Worm (Caenorhabditis elegans) whole organism, L4 larva: Measurements from ENCODE around the gene pqn-39.

ENCODE experiments used
- D1046.2 ChIP-seq: fragments of 200-800 bp; sonication (Bioruptor generic); IDR thresholded peaks from 2 replicates; pipeline ENCODE4 v1.3.6; 2022; ENCODE audit warnings: missing genetic modification characterization, missing compliant biosample characterization
- F10B5.3 ChIP-seq: sonication (generic microtip); optimal IDR thresholded peaks from 2 replicates; lab custom pipeline; 2016; ENCODE audit warnings: mild to moderate bottlenecking, missing genetic modification characterization, missing compliant biosample characterization
- F37D6.2 ChIP-seq: sonication (generic microtip); optimal IDR thresholded peaks from 2 replicates; lab custom pipeline; 2016; ENCODE audit warnings: mild to moderate bottlenecking, missing genetic modification characterization, missing compliant biosample characterization
- F44E2.7 ChIP-seq: fragments of 200-800 bp; sonication (Bioruptor generic); IDR thresholded peaks from 2 replicates; pipeline ENCODE4 v2.1.2; 2022; ENCODE audit warnings: missing genetic modification characterization, missing compliant biosample characterization
- Y5F2A.4 ChIP-seq: fragments of 200-800 bp; sonication (Bioruptor generic); optimal IDR thresholded peaks from 2 replicates; lab custom pipeline; 2018; ENCODE audit warnings: mild to moderate bottlenecking, missing genetic modification characterization, missing compliant biosample characterization
- ceh-62 ChIP-seq: sonication (generic microtip); optimal IDR thresholded peaks from 2 replicates; lab custom pipeline; 2017; ENCODE audit warnings: missing biosample characterization, missing genetic modification characterization
- ceh-82 ChIP-seq: sonication (generic microtip); optimal IDR thresholded peaks from 2 replicates; lab custom pipeline; 2017; ENCODE audit warnings: missing biosample characterization, missing genetic modification characterization
- ces-1 ChIP-seq: fragments of 150-350 bp; sonication (generic microtip); optimal IDR thresholded peaks from 4 replicates; lab custom pipeline; 2014; ENCODE audit warnings: missing biosample characterization, missing genetic modification reagents, missing genetic modification characterization
- daf-16 ChIP-seq, 3 experiments: sonication (generic microtip); optimal IDR thresholded peaks; 2 replicates each; lab custom pipeline; 2016 to 2017; ENCODE audit warnings: missing genetic modification characterization in 3 of 3, missing genetic modification reagents in 3 of 3, mild to moderate bottlenecking in 2 of 3, missing compliant biosample characterization in 2 of 3, missing biosample characterization in 1 of 3, moderate library complexity in 1 of 3
- daf-19 ChIP-seq: fragments of 200-800 bp; sonication (Bioruptor generic); conservative IDR thresholded peaks from 2 replicates; pipeline ENCODE4 v1.3.6; 2022; ENCODE audit warnings: missing genetic modification characterization, missing compliant biosample characterization
- duxl-1 ChIP-seq: sonication (generic microtip); optimal IDR thresholded peaks from 2 replicates; lab custom pipeline; 2016; ENCODE audit warnings: mild to moderate bottlenecking, missing genetic modification characterization, moderate library complexity, missing compliant biosample characterization; ENCODE audit not compliant: poor library complexity
- egl-27 ChIP-seq: sonication (generic microtip); optimal IDR thresholded peaks from 3 replicates; lab custom pipeline; 2017; ENCODE audit warnings: missing biosample characterization, missing genetic modification reagents, missing genetic modification characterization
- egl-43 ChIP-seq: fragments of 200-800 bp; sonication (Bioruptor generic); IDR thresholded peaks from 2 replicates; pipeline ENCODE4 v1.3.6; 2022; ENCODE audit warnings: missing genetic modification reagents, missing genetic modification characterization, missing compliant biosample characterization
- fos-1 ChIP-seq: fragments of 150-350 bp; optimal IDR thresholded peaks from 2 replicates; lab custom pipeline; 2014; ENCODE audit warnings: missing biosample characterization, missing genetic modification characterization
- hlh-30 ChIP-seq: sonication (generic microtip); optimal IDR thresholded peaks from 2 replicates; lab custom pipeline; 2017; ENCODE audit warnings: antibody characterized with exemption, mild to moderate bottlenecking, missing genetic modification characterization, missing compliant biosample characterization; ENCODE audit not compliant: insufficient read depth
- hmg-1.1 ChIP-seq: fragments of 200-800 bp; sonication (Bioruptor generic); IDR thresholded peaks from 2 replicates; pipeline ENCODE4 v1.3.6; 2022; ENCODE audit warnings: missing genetic modification reagents, missing genetic modification characterization, missing compliant biosample characterization
- jun-1 ChIP-seq: fragments of 150-350 bp; optimal IDR thresholded peaks from 2 replicates; lab custom pipeline; 2014; ENCODE audit warnings: missing biosample characterization, missing genetic modification reagents, missing genetic modification characterization
- lin-1 ChIP-seq: fragments of 200-800 bp; sonication (Bioruptor generic); IDR thresholded peaks from 2 replicates; pipeline ENCODE4 v1.3.6; 2022; ENCODE audit warnings: missing genetic modification reagents, missing genetic modification characterization, missing compliant biosample characterization
- lin-15B ChIP-seq: fragments of 150-350 bp; sonication (generic microtip); optimal IDR thresholded peaks from 3 replicates; lab custom pipeline; 2014; ENCODE audit warnings: missing biosample characterization, missing genetic modification characterization
- lin-38 ChIP-seq: fragments of 200-800 bp; sonication (Bioruptor generic); IDR thresholded peaks from 2 replicates; pipeline ENCODE4 v1.3.6; 2022; ENCODE audit warnings: missing genetic modification reagents, missing genetic modification characterization, missing compliant biosample characterization
- lin-39 ChIP-seq: fragments of 150-350 bp; optimal IDR thresholded peaks from 2 replicates; lab custom pipeline; 2014; ENCODE audit warnings: missing biosample characterization, missing genetic modification reagents, missing genetic modification characterization
- madf-5 ChIP-seq, 2 experiments: fragments of 200-800 bp; sonication (Bioruptor generic); IDR thresholded peaks; 2 replicates each; pipeline ENCODE4 v1.3.6; 2022; ENCODE audit warnings: missing compliant biosample characterization in 2 of 2, missing genetic modification characterization in 2 of 2
- madf-9 ChIP-seq: fragments of 200-800 bp; sonication (Bioruptor generic); conservative IDR thresholded peaks from 2 replicates; pipeline ENCODE4 v1.3.6; 2022; ENCODE audit warnings: missing genetic modification reagents, missing genetic modification characterization, missing compliant biosample characterization
- mdl-1 ChIP-seq, 2 experiments: fragments of 150-350 bp in 1 of 2; sonication (generic microtip) in 1 of 2; optimal IDR thresholded peaks; 2 replicates each; lab custom pipeline; 2014 to 2017; ENCODE audit warnings: missing biosample characterization in 2 of 2, missing genetic modification characterization in 2 of 2
- mes-2 ChIP-seq: sonication (generic microtip); optimal IDR thresholded peaks from 2 replicates; lab custom pipeline; 2016; ENCODE audit warnings: missing genotype, mild to moderate bottlenecking, missing genetic modification characterization, missing compliant biosample characterization; ENCODE audit not compliant: poor library complexity, severe bottlenecking
- mxl-3 ChIP-seq: fragments of 200-800 bp; sonication (Bioruptor generic); optimal IDR thresholded peaks from 2 replicates; lab custom pipeline; 2018; ENCODE audit warnings: mild to moderate bottlenecking, missing genetic modification characterization, missing compliant biosample characterization
- nhr-11 ChIP-seq: fragments of 150-350 bp; optimal IDR thresholded peaks from 2 replicates; lab custom pipeline; 2014; ENCODE audit warnings: missing biosample characterization, missing genetic modification characterization
- nhr-237 ChIP-seq: sonication (generic microtip); optimal IDR thresholded peaks from 2 replicates; lab custom pipeline; 2017; ENCODE audit warnings: missing biosample characterization, missing genetic modification characterization
- nhr-28 ChIP-seq: fragments of 150-350 bp; optimal IDR thresholded peaks from 2 replicates; lab custom pipeline; 2014; ENCODE audit warnings: missing biosample characterization, missing genetic modification characterization
- nhr-76 ChIP-seq: fragments of 150-350 bp; optimal IDR thresholded peaks from 2 replicates; lab custom pipeline; 2014; ENCODE audit warnings: missing biosample characterization, missing genetic modification characterization
- nhr-77 ChIP-seq: fragments of 150-350 bp; optimal IDR thresholded peaks from 2 replicates; lab custom pipeline; 2014; ENCODE audit warnings: missing biosample characterization, missing genetic modification characterization
- php-3 ChIP-seq: fragments of 200-800 bp; sonication (Bioruptor generic); IDR thresholded peaks from 2 replicates; pipeline ENCODE4 v1.3.6; 2022; ENCODE audit warnings: missing genetic modification reagents, missing genetic modification characterization, missing compliant biosample characterization
- pqm-1 ChIP-seq: sonication (generic microtip); optimal IDR thresholded peaks from 2 replicates; lab custom pipeline; 2017; ENCODE audit warnings: missing biosample characterization, missing genetic modification characterization
- rbr-2 ChIP-seq: sonication (generic microtip); optimal IDR thresholded peaks from 2 replicates; lab custom pipeline; 2016; ENCODE audit warnings: missing genotype, missing genetic modification characterization, missing compliant biosample characterization
- set-16 ChIP-seq: fragments of 200-800 bp; sonication (Bioruptor generic); IDR thresholded peaks from 2 replicates; pipeline ENCODE4 v1.3.6; 2022; ENCODE audit warnings: missing genetic modification reagents, missing genetic modification characterization, missing compliant biosample characterization
- skn-1 ChIP-seq: fragments of 150-350 bp; optimal IDR thresholded peaks from 2 replicates; lab custom pipeline; 2014; ENCODE audit warnings: missing biosample characterization, missing genetic modification characterization
- snpc-4 ChIP-seq: fragments of 150-350 bp; optimal IDR thresholded peaks from 2 replicates; lab custom pipeline; 2014; ENCODE audit warnings: missing biosample characterization, missing genetic modification characterization
- tag-97 ChIP-seq: fragments of 200-800 bp; sonication (Bioruptor generic); IDR thresholded peaks from 2 replicates; pipeline ENCODE4 v1.3.6; 2022; ENCODE audit warnings: missing genetic modification characterization, missing compliant biosample characterization
- tra-1 ChIP-seq: fragments of 200-800 bp; sonication (Bioruptor generic); IDR thresholded peaks from 2 replicates; pipeline ENCODE4 v1.3.6; 2022; ENCODE audit warnings: missing genetic modification reagents, missing genetic modification characterization, missing compliant biosample characterization
- unc-130 ChIP-seq: sonication (generic microtip); optimal IDR thresholded peaks from 2 replicates; lab custom pipeline; 2016; ENCODE audit warnings: missing genetic modification reagents, missing genetic modification characterization, missing compliant biosample characterization
- unc-39 ChIP-seq: sonication (generic microtip); optimal IDR thresholded peaks from 2 replicates; lab custom pipeline; 2017; ENCODE audit warnings: missing biosample characterization, missing genetic modification characterization
- unc-62 ChIP-seq, 3 experiments: fragments of 150-350 bp in 1 of 3; sonication (generic microtip); optimal IDR thresholded peaks in 2 of 3; peaks in 1 of 3; 1 replicate in 1 of 3; 2 replicates in 2 of 3; lab custom pipeline; 2014 to 2017; ENCODE audit warnings: missing biosample characterization in 3 of 3, missing genetic modification characterization in 3 of 3, missing genetic modification reagents in 3 of 3, missing genotype in 1 of 3
- zfp-3 ChIP-seq: fragments of 200-800 bp; sonication (Bioruptor generic); conservative IDR thresholded peaks from 2 replicates; pipeline ENCODE4 v1.3.6; 2022; ENCODE audit warnings: missing genetic modification reagents, missing genetic modification characterization, missing compliant biosample characterization
- zip-2 ChIP-seq: fragments of 150-350 bp; optimal IDR thresholded peaks from 2 replicates; lab custom pipeline; 2014; ENCODE audit warnings: missing biosample characterization, missing genetic modification characterization

Gene pqn-39

DNA sequence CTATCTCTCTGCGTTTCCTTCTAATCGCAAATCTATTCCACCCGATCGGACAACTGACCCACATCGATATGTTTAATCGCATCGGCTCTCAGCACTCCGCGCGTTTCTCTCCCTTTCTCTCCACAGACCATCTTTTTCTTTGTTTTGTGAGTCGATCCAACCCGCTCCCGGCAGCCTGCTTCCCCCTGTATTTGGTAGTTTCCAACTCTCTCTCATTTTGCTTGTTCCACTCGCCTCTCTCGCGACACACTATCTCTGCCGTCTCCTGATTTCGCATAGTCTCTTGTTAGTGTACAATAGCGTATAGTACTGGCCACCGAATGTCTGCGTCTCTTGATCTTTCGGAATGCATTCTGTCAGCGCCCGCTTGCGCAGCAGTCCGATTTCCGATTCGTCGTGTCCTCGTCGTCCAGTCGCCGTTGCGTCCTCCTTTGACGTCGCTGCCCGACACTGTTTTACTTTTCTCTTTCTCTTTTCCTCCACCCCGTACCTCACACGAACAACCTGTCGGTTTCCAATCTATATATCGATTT is 17.8 kb downstream of the pqn-39 start (continued):
- TF ChIP-seq F10B5.3: no peak
- TF ChIP-seq lin-39 (tag; lab: Kevin White, UChicago): no peak
- no peak for TF ChIP-seq tag-97 (GFP tag; lab: Robert Waterston, UW)

DNA sequence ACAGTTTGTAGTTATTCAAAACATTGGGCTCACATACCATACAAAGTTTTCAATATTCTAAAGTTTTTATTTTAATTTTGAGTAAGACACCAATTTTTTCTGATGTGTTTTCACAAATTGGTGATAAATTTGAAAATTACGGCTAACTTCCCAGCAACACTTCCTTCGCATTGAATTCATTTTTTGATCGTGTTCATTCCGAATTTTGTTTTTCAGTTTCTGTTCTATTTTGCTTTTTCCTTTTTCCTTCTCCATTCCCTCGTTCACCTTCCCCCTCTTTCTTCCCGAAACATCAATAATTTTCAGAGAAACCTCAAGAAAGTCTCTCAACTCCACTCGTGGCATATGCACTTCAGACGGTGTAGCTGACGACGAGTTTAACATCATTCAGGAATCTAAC is 19.7 kb downstream of the pqn-39 start, which contains the start of gene alg-1:
alg-1 (plus strand) TSS at position 301 of the 400 bp plus-strand sequence.
- TF ChIP-seq hmg-1.1 (GFP tag; lab: Robert Waterston, UW): no peak
- TF ChIP-seq lin-1 (GFP tag; lab: Robert Waterston, UW): no peak
- TF ChIP-seq set-16 (GFP tag; lab: Robert Waterston, UW): no peak
- no peak for TF ChIP-seq nhr-77
- no peak for TF ChIP-seq duxl-1 (tag; lab: Kevin White, UChicago)
- TF ChIP-seq Y5F2A.4: no peak
- TF ChIP-seq pqm-1 (tag; lab: Kevin White, UChicago): no peak
- TF ChIP-seq ceh-82 (tag; lab: Kevin White, UChicago): no peak
- no peak for TF ChIP-seq snpc-4
- no peak for TF ChIP-seq madf-5 (GFP tag; IDR thresholded peaks at IDR 0.05; lab: Robert Waterston, UW)
- no peak for TF ChIP-seq unc-130 (GFP tag; lab: Kevin White, UChicago)
- TF ChIP-seq, all 104 proteins: peak for 0

DNA sequence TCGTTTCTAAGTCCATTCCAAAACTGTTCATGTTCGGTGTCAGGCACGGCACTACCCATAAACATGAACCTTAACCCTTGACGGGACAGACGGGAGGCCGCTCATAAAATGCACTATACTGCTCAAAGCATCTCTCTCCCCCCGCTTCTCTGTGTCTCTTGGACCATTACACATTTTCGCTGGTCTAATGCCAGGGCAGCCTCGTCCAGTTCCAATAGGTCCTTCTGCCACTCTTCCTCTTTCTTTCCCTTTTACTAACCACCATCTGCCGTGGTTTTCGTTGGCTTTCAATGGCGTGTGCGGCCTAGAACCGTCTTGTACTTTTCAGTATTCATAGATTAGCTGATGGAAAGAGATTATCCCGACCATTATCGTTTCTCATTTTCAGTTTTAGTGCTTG is 20.3 kb downstream of the pqn-39 start:
- TF ChIP-seq tag-97 (GFP tag; lab: Robert Waterston, UW): no peak
- peak; percentile 65 for TF ChIP-seq egl-43 (GFP tag; lab: Robert Waterston, UW)
- TF ChIP-seq snpc-4: no peak
- peak; percentile 14 for TF ChIP-seq mes-2 (tag; lab: Kevin White, UChicago)
- no peak for TF ChIP-seq pqm-1 (tag; lab: Kevin White, UChicago)
- no peak for TF ChIP-seq fos-1 (tag; lab: Kevin White, UChicago)
- TF ChIP-seq unc-62 (GFP tag; optimal IDR thresholded peaks at IDR 0.05 in 1 of 2; lab: Kevin White, UChicago): peak in 1 of 2 experiments; percentile 72
- TF ChIP-seq unc-62 (tag; optimal IDR thresholded peaks at IDR 0.05; lab: Kevin White, UChicago): no peak
- no peak for TF ChIP-seq mxl-3 (GFP tag; lab: Kevin White, UChicago)
- TF ChIP-seq zfp-3 (GFP tag; lab: Robert Waterston, UW): no peak
- no peak for TF ChIP-seq nhr-237 (tag; lab: Kevin White, UChicago)
- no peak for TF ChIP-seq daf-19 (GFP tag; lab: Robert Waterston, UW)
- TF ChIP-seq nhr-11: no peak
- no peak for TF ChIP-seq skn-1
- no peak for TF ChIP-seq F44E2.7 (GFP tag; lab: Robert Waterston, UW)
- no peak for TF ChIP-seq nhr-76
- TF ChIP-seq php-3 (GFP tag; lab: Robert Waterston, UW): 0 out of 2 replicates have a peak, but pooled peaks have one; percentile 34
- TF ChIP-seq daf-16 (GFP tag; optimal IDR thresholded peaks at IDR 0.05; lab: Kevin White, UChicago): no peak
- TF ChIP-seq daf-16 (tag; optimal IDR thresholded peaks at IDR 0.05; lab: Kevin White, UChicago): no peak
- peak; percentile 47; the same call in 1 of the 2 replicates for TF ChIP-seq hmg-1.1 (GFP tag; lab: Robert Waterston, UW)
- TF ChIP-seq rbr-2 (tag; lab: Kevin White, UChicago): no peak

DNA sequence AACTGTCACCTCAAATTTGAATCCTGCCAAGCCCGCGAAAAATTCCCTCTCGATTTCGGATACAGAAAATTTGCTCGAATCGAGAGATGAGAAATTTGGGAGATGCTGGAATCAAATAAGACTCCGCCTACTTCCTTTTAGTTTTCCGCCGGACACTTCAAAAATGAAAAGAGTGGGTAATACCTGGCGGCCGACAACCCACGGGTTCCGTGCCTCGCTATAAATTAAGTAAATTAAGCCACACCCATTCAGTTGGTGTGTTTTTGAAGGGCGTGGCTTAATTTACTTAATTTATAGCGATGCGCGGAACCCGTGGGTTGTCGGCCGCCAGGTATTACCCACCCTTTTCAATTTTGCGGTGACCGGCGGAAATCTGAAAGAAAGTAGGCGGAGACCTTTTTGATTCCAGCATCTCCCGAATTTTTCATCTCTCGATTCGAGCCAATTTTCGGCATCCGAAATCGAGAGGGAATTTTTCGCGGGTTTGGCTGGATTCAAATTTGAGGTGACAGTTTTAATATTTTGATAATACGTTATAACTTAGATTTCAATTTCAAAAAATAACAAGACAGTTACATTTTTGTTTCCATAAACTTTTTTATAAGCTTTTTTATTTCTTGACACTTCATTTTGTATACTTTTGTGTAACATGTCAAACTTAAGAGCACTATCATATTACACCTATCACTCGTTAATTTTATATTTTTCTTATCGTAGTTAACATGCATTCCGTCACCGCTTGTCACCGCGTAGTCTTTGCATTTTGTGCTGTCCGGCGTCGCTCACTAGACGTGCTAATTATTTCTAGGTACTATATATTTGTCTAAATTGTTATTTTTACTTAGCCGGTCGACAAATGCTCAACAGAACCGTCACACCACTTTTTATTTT is 21.5 kb downstream of the pqn-39 start:
- TF ChIP-seq tra-1 (GFP tag; lab: Robert Waterston, UW) (0 out of 2 replicates have a peak, but pooled peaks have one; percentile 16), F37D6.2 (no peak), hlh-30 (no peak), madf-9 (no peak), unc-39 (tag; lab: Kevin White, UChicago) (no peak), jun-1 (tag; lab: Kevin White, UChicago) (no peak), lin-38 (GFP tag; lab: Robert Waterston, UW) (0 out of 2 replicates have a peak, but pooled peaks have one; percentile 14), zip-2 (no peak), egl-27 (tag; lab: Kevin White, UChicago) (no peak), ceh-62 (tag; lab: Kevin White, UChicago) (no peak), lin-15B (tag; lab: Kevin White, UChicago) (no peak), ces-1 (no peak), nhr-77 (no peak), daf-19 (GFP tag; lab: Robert Waterston, UW) (no peak), mdl-1 (tag; optimal IDR thresholded peaks at IDR 0.05; lab: Kevin White, UChicago) (no peak), D1046.2 (GFP tag; lab: Robert Waterston, UW) (no peak), nhr-28 (tag; lab: Kevin White, UChicago) (peak; percentile 84)
